Fruit fly (Drosophila melanogaster): Measurements from ENCODE around the gene mkg-p.

mkg-p gene

DNA sequence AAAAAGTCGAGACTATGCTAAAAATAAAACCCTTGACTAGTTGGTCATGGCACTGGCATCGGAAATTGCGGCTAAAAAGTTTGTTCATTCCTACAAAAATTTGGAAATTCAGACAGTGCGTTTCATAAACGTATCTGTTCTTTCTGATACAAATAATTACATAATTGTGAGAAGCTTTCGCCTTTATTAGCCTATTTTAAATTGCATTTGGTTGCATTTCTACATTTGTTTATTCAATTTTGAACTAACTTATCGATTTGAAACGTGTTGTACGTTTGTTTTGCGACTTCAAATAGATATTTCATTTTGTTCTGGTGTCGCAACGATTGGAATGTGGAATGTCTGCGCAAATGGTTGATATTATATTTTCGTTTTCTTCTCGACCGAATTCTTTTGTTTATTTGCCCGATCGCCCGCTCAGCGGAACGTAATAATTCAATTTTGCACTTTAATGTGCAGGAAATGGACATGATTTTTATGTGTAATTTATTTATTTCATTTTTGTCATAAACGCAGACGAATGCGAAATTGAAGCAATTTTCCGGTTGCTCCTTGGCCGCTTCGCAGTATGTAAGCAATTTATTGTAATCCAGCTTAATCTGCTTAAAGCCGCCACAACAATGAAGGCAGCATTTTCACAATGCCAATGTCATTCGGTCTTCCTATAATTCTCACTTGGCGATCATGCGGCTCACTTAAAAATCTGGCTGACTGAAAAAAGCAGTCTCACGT is 41.1 kb upstream of the mkg-p start (continued):
- TF ChIP-seq CG10431 (GFP tag; optimal IDR thresholded peaks at IDR 0.05) (no peak), CG7963 (GFP tag; IDR thresholded peaks at IDR 0.05; ENCODE audit: partially characterized antibody) (no peak), sd (tag; optimal IDR thresholded peaks at IDR 0.05) (peak; percentile 95), lab (GFP tag; optimal IDR thresholded peaks at IDR 0.05) (peak; percentile 79), CG6765 (GFP tag; optimal IDR thresholded peaks at IDR 0.05) (peak; percentile 6), CG2875 (GFP tag; optimal IDR thresholded peaks at IDR 0.05) (no peak), bcd (GFP tag; optimal IDR thresholded peaks at IDR 0.05) (peak; percentile 33), CG31441 (GFP tag; IDR thresholded peaks at IDR 0.05) (peak; percentile 38; the same call in 1 of the 2 replicates), en (GFP tag; optimal IDR thresholded peaks at IDR 0.05) (no peak), CG9609 (GFP tag; optimal IDR thresholded peaks at IDR 0.05) (peak; percentile 22), cad (GFP tag; optimal IDR thresholded peaks at IDR 0.05) (no peak), CG17612 (GFP tag; IDR thresholded peaks at IDR 0.05) (no peak), jigr1 (GFP tag; IDR thresholded peaks at IDR 0.05) (no peak), Fer2 (tag; optimal IDR thresholded peaks at IDR 0.05) (peak; percentile 6), Oli (tag; optimal IDR thresholded peaks at IDR 0.05) (peak; percentile 49), CG12299 (tag; optimal IDR thresholded peaks at IDR 0.05) (no peak), Sox102F (GFP tag; optimal IDR thresholded peaks at IDR 0.05) (peak; percentile 65), Trl (optimal IDR thresholded peaks at IDR 0.05) (no peak), Trl (GFP tag; optimal IDR thresholded peaks at IDR 0.05) (peak; percentile 10), seq (GFP tag; IDR thresholded peaks at IDR 0.05) (peak; percentile 45; the same call in 1 of the 2 replicates), Antp (GFP tag; optimal IDR thresholded peaks at IDR 0.05) (peak; percentile 43), CG11247 (GFP tag; IDR thresholded peaks at IDR 0.05) (no peak), CG17568 (GFP tag; optimal IDR thresholded peaks at IDR 0.05) (peak; percentile 56), ham (GFP tag; IDR thresholded peaks at IDR 0.05) (no peak), CG8089 (GFP tag; optimal IDR thresholded peaks at IDR 0.05) (no peak), unpg (GFP tag; optimal IDR thresholded peaks at IDR 0.05) (peak; percentile 72), CG10366 (GFP tag; IDR thresholded peaks at IDR 0.05) (peak; percentile 50; the same call in 1 of the 2 replicates), CG3407 (GFP tag; optimal IDR thresholded peaks at IDR 0.05) (no peak), hb (GFP tag; IDR thresholded peaks at IDR 0.05; ENCODE audit: partially characterized antibody) (no peak), CG8388 (GFP tag; optimal IDR thresholded peaks at IDR 0.05) (peak; percentile 11), gfzf (GFP tag; optimal IDR thresholded peaks at IDR 0.05) (no peak), Tbp (GFP tag; optimal IDR thresholded peaks at IDR 0.05) (no peak), CG1792 (GFP tag; optimal IDR thresholded peaks at IDR 0.05) (peak; percentile 36), pan (optimal IDR thresholded peaks at IDR 0.05) (no peak), pan (GFP tag; optimal IDR thresholded peaks at IDR 0.05 in 1 of 2, IDR thresholded peaks at IDR 0.05 in 1 of 2) (peak in 1 of 2 experiments; percentile 50), CG32772 (GFP tag; IDR thresholded peaks at IDR 0.05) (no peak), Sox100B (GFP tag; optimal IDR thresholded peaks at IDR 0.05) (peak; percentile 32), Max (GFP tag; optimal IDR thresholded peaks at IDR 0.05) (no peak), sens-2 (GFP tag; IDR thresholded peaks at IDR 0.05) (no peak), CG34422 (GFP tag; IDR thresholded peaks at IDR 0.05) (0 out of 3 replicates have a peak, but pooled peaks have one; percentile 37), Dad (GFP tag; optimal IDR thresholded peaks at IDR 0.05) (peak; percentile 2), kah (GFP tag; optimal IDR thresholded peaks at IDR 0.05) (peak; percentile 27), NC2β (GFP tag; optimal IDR thresholded peaks at IDR 0.05) (no peak), CG9727 (GFP tag; optimal IDR thresholded peaks at IDR 0.05) (no peak), CG12104 (GFP tag; optimal IDR thresholded peaks at IDR 0.05) (no peak), sc (optimal IDR thresholded peaks at IDR 0.05) (no peak), sc (GFP tag; optimal IDR thresholded peaks at IDR 0.05) (no peak), CG17361 (GFP tag; IDR thresholded peaks at IDR 0.05) (peak; percentile 39; the same call in 1 of the 3 replicates), CG5245 (GFP tag; optimal IDR thresholded peaks at IDR 0.05) (no peak), corto (GFP tag; optimal IDR thresholded peaks at IDR 0.05) (no peak), Hmr (GFP tag; optimal IDR thresholded peaks at IDR 0.05) (peak; percentile 57)

Measured in whole organism, embryonic.